ENCODE assay signal across 4 worm cellular contexts in the genomic region with DNA sequence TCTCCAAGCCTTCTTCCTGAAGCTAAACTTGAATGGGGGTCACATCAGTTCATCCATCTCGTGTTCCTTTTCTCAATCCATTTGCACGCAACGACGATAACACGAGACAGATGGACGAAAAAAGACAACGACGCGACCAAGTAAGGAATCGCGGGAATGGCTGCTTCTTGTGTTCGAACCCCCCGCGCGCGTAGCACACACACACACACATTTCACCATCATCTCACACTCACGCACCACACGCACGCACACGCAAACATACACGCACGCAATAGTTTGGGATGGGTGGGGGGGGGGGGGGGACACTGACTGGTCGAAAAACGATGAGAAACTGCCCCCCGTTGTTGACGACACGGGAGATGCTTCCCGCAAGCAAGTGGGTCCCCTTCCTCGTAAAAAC.
TF ChIP-seq lines count a peak whose summit lies in the region.

No protein-coding gene starts in this region.

TF ChIP-seq in whole organism, L2 larva, 48 proteins besides CTCF, POLR2A, EP300 and RAD21:
- TF ChIP-seq unc-55 (GFP tag; optimal IDR thresholded peaks at IDR 0.05; lab: Kevin White, UChicago) (peak; percentile 23), nhr-25 (tag; optimal IDR thresholded peaks at IDR 0.05; lab: Kevin White, UChicago) (no peak)

TF ChIP-seq in whole organism, L4 larva, 104 proteins besides CTCF, POLR2A, EP300 and RAD21:
- TF ChIP-seq hmg-1.1 (GFP tag; IDR thresholded peaks at IDR 0.05; lab: Robert Waterston, UW) (0 out of 2 replicates have a peak, but pooled peaks have one; percentile 34), mdl-1 (tag; optimal IDR thresholded peaks at IDR 0.05; lab: Kevin White, UChicago) (peak in 1 of 2 experiments; percentile 21), hlh-30 (tag; optimal IDR thresholded peaks at IDR 0.05; lab: Kevin White, UChicago; ENCODE audit: insufficient read depth) (peak; percentile 74), hif-1 (tag; optimal IDR thresholded peaks at IDR 0.05; lab: Kevin White, UChicago) (peak in 1 of 2 experiments; percentile 8), tag-97 (GFP tag; IDR thresholded peaks at IDR 0.05; lab: Robert Waterston, UW) (no peak), aha-1 (tag; lab: Kevin White, UChicago) (peak; percentile 51), F10B5.3 (tag; optimal IDR thresholded peaks at IDR 0.05; lab: Kevin White, UChicago) (no peak), lin-29 (GFP tag; IDR thresholded peaks at IDR 0.05; lab: Robert Waterston, UW) (no peak), ceh-20 (GFP tag; IDR thresholded peaks at IDR 0.05; lab: Robert Waterston, UW) (peak; percentile 29; the same call in 1 of the 2 replicates), nhr-77 (tag; optimal IDR thresholded peaks at IDR 0.05; lab: Kevin White, UChicago) (no peak), hlh-11 (tag; optimal IDR thresholded peaks at IDR 0.05; lab: Kevin White, UChicago) (peak; percentile 46), dpl-1 (GFP tag; optimal IDR thresholded peaks at IDR 0.05; lab: Kevin White, UChicago) (no peak), mxl-3 (GFP tag; optimal IDR thresholded peaks at IDR 0.05; lab: Kevin White, UChicago) (peak; percentile 75), nhr-28 (tag; optimal IDR thresholded peaks at IDR 0.05; lab: Kevin White, UChicago) (peak; percentile 16), egl-43 (GFP tag; IDR thresholded peaks at IDR 0.05; lab: Robert Waterston, UW) (peak; percentile 57; the same call in 1 of the 2 replicates), set-16 (GFP tag; IDR thresholded peaks at IDR 0.05; lab: Robert Waterston, UW) (peak; percentile 46), ceh-44 (GFP tag; IDR thresholded peaks at IDR 0.05; lab: Robert Waterston, UW) (no peak)

TF ChIP-seq in whole organism, late embryonic, 69 proteins besides CTCF, POLR2A, EP300 and RAD21:
- TF ChIP-seq Y22D7AL.16 (tag; optimal IDR thresholded peaks at IDR 0.05; lab: Kevin White, UChicago) = no peak
- no peak for TF ChIP-seq pha-2 (tag; optimal IDR thresholded peaks at IDR 0.05; lab: Kevin White, UChicago)
- TF ChIP-seq gmeb-2 (tag; optimal IDR thresholded peaks at IDR 0.05; lab: Kevin White, UChicago) = no peak
- no peak for TF ChIP-seq hlh-30 (tag; optimal IDR thresholded peaks at IDR 0.05; lab: Kevin White, UChicago; ENCODE audit: insufficient read depth)
- peak; percentile 29 for TF ChIP-seq ceh-6 (GFP tag; optimal IDR thresholded peaks at IDR 0.05; lab: Kevin White, UChicago)
- no peak for TF ChIP-seq ceh-45 (GFP tag; IDR thresholded peaks at IDR 0.05; lab: Robert Waterston, UW)
- no peak for TF ChIP-seq ztf-16 (tag; optimal IDR thresholded peaks at IDR 0.05; lab: Kevin White, UChicago)
- no peak for TF ChIP-seq hlh-15 (tag; optimal IDR thresholded peaks at IDR 0.05; lab: Kevin White, UChicago)
- peak; percentile 10 for TF ChIP-seq T23F11.4 (GFP tag; optimal IDR thresholded peaks at IDR 0.05; lab: Kevin White, UChicago)
- no peak for TF ChIP-seq C08G9.2 (tag; optimal IDR thresholded peaks at IDR 0.05; lab: Kevin White, UChicago)
- no peak for TF ChIP-seq ref-2 (tag; optimal IDR thresholded peaks at IDR 0.05; lab: Kevin White, UChicago)
- no peak for TF ChIP-seq tbx-7 (tag; optimal IDR thresholded peaks at IDR 0.05; lab: Kevin White, UChicago)
- no peak for TF ChIP-seq ahr-1 (tag; optimal IDR thresholded peaks at IDR 0.05; lab: Kevin White, UChicago)
- TF ChIP-seq che-1 (tag; optimal IDR thresholded peaks at IDR 0.05; lab: Kevin White, UChicago) = peak; percentile 29
- TF ChIP-seq ceh-31 (tag; optimal IDR thresholded peaks at IDR 0.05; lab: Kevin White, UChicago) = no peak
- no peak for TF ChIP-seq syd-9 (tag; optimal IDR thresholded peaks at IDR 0.05; lab: Kevin White, UChicago)
- TF ChIP-seq tbx-2 (tag; optimal IDR thresholded peaks at IDR 0.05; lab: Kevin White, UChicago) = no peak
- peak; percentile 21 for TF ChIP-seq ceh-19 (GFP tag; optimal IDR thresholded peaks at IDR 0.05; lab: Kevin White, UChicago)
- no peak for TF ChIP-seq nfya-1 (tag; optimal IDR thresholded peaks at IDR 0.05; lab: Kevin White, UChicago)
- no peak for TF ChIP-seq nhr-11 (tag; optimal IDR thresholded peaks at IDR 0.05; lab: Kevin White, UChicago)
- TF ChIP-seq ceh-24 (tag; optimal IDR thresholded peaks at IDR 0.05; lab: Kevin White, UChicago) = no peak
- TF ChIP-seq ceh-2 (tag; optimal IDR thresholded peaks at IDR 0.05; lab: Kevin White, UChicago) = no peak
- TF ChIP-seq elt-4 (tag; optimal IDR thresholded peaks at IDR 0.05; lab: Kevin White, UChicago) = no peak

TF ChIP-seq in whole organism, mixed stage, embryonic, 35 proteins besides CTCF, POLR2A, EP300 and RAD21:
- peak; percentile 53 for TF ChIP-seq ham-2 (GFP tag; optimal IDR thresholded peaks at IDR 0.05; lab: Kevin White, UChicago)
- TF ChIP-seq cnd-1 (tag; optimal IDR thresholded peaks at IDR 0.05; lab: Kevin White, UChicago) = peak; percentile 59
- TF ChIP-seq hlh-1 (tag; optimal IDR thresholded peaks at IDR 0.05; lab: Kevin White, UChicago) = no peak
- TF ChIP-seq M03D4.4 (tag; optimal IDR thresholded peaks at IDR 0.05; lab: Kevin White, UChicago) = peak; percentile 42
- peak; percentile 60 for TF ChIP-seq sptf-1 (tag; optimal IDR thresholded peaks at IDR 0.05; lab: Kevin White, UChicago)
- TF ChIP-seq lin-13 (tag; optimal IDR thresholded peaks at IDR 0.05; lab: Kevin White, UChicago) = no peak
- peak; percentile 46 for TF ChIP-seq mls-2 (tag; optimal IDR thresholded peaks at IDR 0.05; lab: Kevin White, UChicago)
